Fruit fly (Drosophila melanogaster): ENCODE data around the gene Pp1-13C.

DNA sequence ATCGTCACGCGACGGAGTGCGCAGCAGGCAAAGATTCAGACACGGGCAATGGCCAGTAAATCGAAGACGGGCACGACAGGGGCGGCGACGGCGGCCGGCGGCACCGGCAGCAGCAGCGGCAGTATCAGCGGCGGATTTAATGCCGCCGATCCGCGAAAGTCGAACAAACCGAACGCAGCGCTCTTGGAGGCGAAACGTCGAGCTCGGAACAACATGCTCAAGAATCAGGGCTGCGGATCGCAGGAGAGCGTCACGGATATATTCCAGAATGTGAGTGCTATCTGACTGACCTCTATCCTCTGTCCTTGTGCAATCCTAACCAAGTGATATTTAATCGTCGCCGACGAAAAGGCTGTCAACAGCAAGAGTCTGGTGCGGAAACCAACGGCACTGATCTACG is 25.9 kb downstream of the Pp1-13C start:
- TF ChIP-seq insv (optimal IDR thresholded peaks at IDR 0.05) (no peak), Sin3A (optimal IDR thresholded peaks at IDR 0.05) (no peak), h (optimal IDR thresholded peaks at IDR 0.05) (no peak), Myc (optimal IDR thresholded peaks at IDR 0.05) (no peak), psq (optimal IDR thresholded peaks at IDR 0.05) (no peak), ttk (optimal IDR thresholded peaks at IDR 0.05) (no peak)
